Worm (Caenorhabditis elegans): ENCODE results near the gene C50E10.1.

C50E10.1 gene

DNA sequence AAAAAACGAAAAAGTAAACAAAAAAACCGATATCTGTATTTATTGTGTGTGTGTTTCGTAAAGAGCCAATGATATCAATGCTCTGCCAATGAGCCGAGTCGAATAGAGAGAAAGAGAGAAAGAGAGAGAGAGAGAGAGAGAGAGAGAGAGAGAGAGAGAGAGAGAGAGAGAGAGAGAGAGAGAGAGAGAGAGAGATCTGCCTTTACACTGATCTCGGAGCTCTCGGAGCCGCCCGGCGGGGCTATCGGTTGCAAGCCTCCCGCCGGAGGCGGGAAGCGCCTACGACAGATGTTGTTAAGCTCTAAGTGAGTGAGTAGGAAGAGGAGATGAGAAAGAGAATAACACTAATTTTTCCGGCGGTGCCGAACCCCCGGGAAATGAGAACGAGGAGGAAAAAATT lies 33.4 kb downstream of the C50E10.1 start:
- TF ChIP-seq nhr-237 (tag; optimal IDR thresholded peaks at IDR 0.05): no peak
- TF ChIP-seq lin-32 (GFP tag; optimal IDR thresholded peaks at IDR 0.05): no peak
- TF ChIP-seq snpc-4 (tag; optimal IDR thresholded peaks at IDR 0.05): no peak
- TF ChIP-seq blmp-1 (tag; optimal IDR thresholded peaks at IDR 0.05): no peak
- TF ChIP-seq mep-1 (tag; optimal IDR thresholded peaks at IDR 0.05): no peak
- no peak for TF ChIP-seq nhr-2 (tag; optimal IDR thresholded peaks at IDR 0.05)
- TF ChIP-seq unc-62 (GFP tag; optimal IDR thresholded peaks at IDR 0.05): peak; percentile 0
- no peak for TF ChIP-seq ceh-83 (GFP tag; optimal IDR thresholded peaks at IDR 0.05)
- TF ChIP-seq elt-3 (tag; optimal IDR thresholded peaks at IDR 0.05): no peak
- no peak for TF ChIP-seq zip-8 (tag; optimal IDR thresholded peaks at IDR 0.05)
- TF ChIP-seq pha-4 (tag; optimal IDR thresholded peaks at IDR 0.05): no peak
- TF ChIP-seq ztf-11 (tag; optimal IDR thresholded peaks at IDR 0.05): no peak
- peak; percentile 59 for TF ChIP-seq M03D4.4 (tag; optimal IDR thresholded peaks at IDR 0.05)
- no peak for TF ChIP-seq ceh-43 (GFP tag; optimal IDR thresholded peaks at IDR 0.05)
- no peak for TF ChIP-seq cnd-1 (tag; optimal IDR thresholded peaks at IDR 0.05)
- peak; percentile 31 for TF ChIP-seq unc-120 (tag; optimal IDR thresholded peaks at IDR 0.05; ENCODE audit: poor library complexity, severe bottlenecking)
- no peak for TF ChIP-seq lsy-2 (tag; optimal IDR thresholded peaks at IDR 0.05)
- TF ChIP-seq sem-2 (GFP tag; optimal IDR thresholded peaks at IDR 0.05): no peak
- no peak for TF ChIP-seq ces-1 (GFP tag; optimal IDR thresholded peaks at IDR 0.05)
- TF ChIP-seq unc-39 (tag; optimal IDR thresholded peaks at IDR 0.05): no peak
- TF ChIP-seq sptf-1 (tag; optimal IDR thresholded peaks at IDR 0.05): peak; percentile 50
- TF ChIP-seq tbx-8 (GFP tag; optimal IDR thresholded peaks at IDR 0.05): no peak
- peak; percentile 71 for TF ChIP-seq hlh-1 (tag; optimal IDR thresholded peaks at IDR 0.05)
- no peak for TF ChIP-seq ham-2 (GFP tag; optimal IDR thresholded peaks at IDR 0.05)

- no peak for TF ChIP-seq tbx-8 (GFP tag; optimal IDR thresholded peaks at IDR 0.05)
- no peak for TF ChIP-seq unc-62 (GFP tag; optimal IDR thresholded peaks at IDR 0.05)
- no peak for TF ChIP-seq M03D4.4 (tag; optimal IDR thresholded peaks at IDR 0.05)
- no peak for TF ChIP-seq sptf-1 (tag; optimal IDR thresholded peaks at IDR 0.05)
- no peak for TF ChIP-seq hlh-1 (tag; optimal IDR thresholded peaks at IDR 0.05)
These were observed 35.5 kb downstream of the C50E10.1 start for ce11 chrII:12266797-12267196.

DNA sequence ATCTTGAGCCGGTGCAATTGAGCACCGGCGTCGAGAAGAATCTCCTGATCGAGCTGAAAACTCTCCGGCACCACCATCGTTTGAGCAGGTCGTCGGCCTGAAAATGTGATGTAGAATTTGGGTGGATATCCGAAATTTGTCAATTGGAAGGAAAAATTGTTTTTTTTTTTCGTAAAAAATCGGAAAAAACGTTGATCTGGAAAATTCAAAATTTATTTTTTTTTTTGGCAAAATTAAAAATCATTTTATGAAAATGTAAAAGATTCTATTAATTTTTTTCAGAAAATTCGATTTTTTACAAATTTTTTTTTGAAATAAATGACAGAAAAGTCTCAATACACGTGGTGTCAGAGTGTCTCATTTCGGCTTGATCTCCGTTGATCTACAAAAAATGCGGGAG lies 36.1 kb downstream of the C50E10.1 start, which contains the start of gene tric-1B.1:
Gene tric-1B.1, minus strand, starts transcription at position 101 of the 400 bp plus-strand sequence.
- TF ChIP-seq bed-3 (GFP tag; optimal IDR thresholded peaks at IDR 0.05) (no peak), unc-120 (tag; optimal IDR thresholded peaks at IDR 0.05; ENCODE audit: poor library complexity, severe bottlenecking) (no peak), lsy-2 (tag; optimal IDR thresholded peaks at IDR 0.05) (no peak), cnd-1 (tag; optimal IDR thresholded peaks at IDR 0.05) (no peak), drap-1 (GFP tag; optimal IDR thresholded peaks at IDR 0.05) (no peak), zip-8 (tag; optimal IDR thresholded peaks at IDR 0.05) (no peak), ceh-83 (GFP tag; optimal IDR thresholded peaks at IDR 0.05) (no peak), flh-1 (GFP tag; optimal IDR thresholded peaks at IDR 0.05) (no peak), snpc-4 (tag; optimal IDR thresholded peaks at IDR 0.05) (no peak), unc-62 (GFP tag; optimal IDR thresholded peaks at IDR 0.05) (no peak), nhr-12 (tag; optimal IDR thresholded peaks at IDR 0.05) (no peak), ham-2 (GFP tag; optimal IDR thresholded peaks at IDR 0.05) (no peak), M03D4.4 (tag; optimal IDR thresholded peaks at IDR 0.05) (no peak), ceh-43 (GFP tag; optimal IDR thresholded peaks at IDR 0.05) (no peak), lin-32 (GFP tag; optimal IDR thresholded peaks at IDR 0.05) (no peak), blmp-1 (tag; optimal IDR thresholded peaks at IDR 0.05) (no peak), tbx-8 (GFP tag; optimal IDR thresholded peaks at IDR 0.05) (no peak), pha-4 (tag; optimal IDR thresholded peaks at IDR 0.05) (no peak), hlh-1 (tag; optimal IDR thresholded peaks at IDR 0.05) (no peak), sptf-1 (tag; optimal IDR thresholded peaks at IDR 0.05) (no peak)

DNA sequence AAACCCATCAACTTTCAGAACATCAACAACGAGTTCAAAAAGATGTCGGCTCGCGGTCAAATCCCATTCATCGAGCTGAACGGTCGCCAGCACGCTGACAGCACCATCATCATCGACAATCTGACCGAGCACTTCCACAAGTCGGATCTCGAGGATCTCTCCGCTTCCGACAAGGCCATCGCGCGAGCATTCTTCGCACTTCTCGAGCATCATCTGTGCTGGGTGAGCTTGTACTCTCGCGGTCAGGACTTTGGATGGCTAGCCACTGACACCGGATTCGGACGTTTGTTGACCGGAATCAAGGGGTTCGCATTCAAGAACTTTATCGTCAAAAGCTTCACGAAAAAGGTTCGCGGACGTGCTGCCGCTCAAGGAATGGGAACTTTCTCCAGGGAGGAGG lies 37.4 kb downstream of the C50E10.1 start:
- TF ChIP-seq nhr-76 (tag; optimal IDR thresholded peaks at IDR 0.05) (no peak), snpc-4 (tag; optimal IDR thresholded peaks at IDR 0.05) (no peak), elt-3 (tag; optimal IDR thresholded peaks at IDR 0.05) (no peak), nhr-28 (tag; optimal IDR thresholded peaks at IDR 0.05) (no peak), sptf-1 (tag; optimal IDR thresholded peaks at IDR 0.05) (no peak), ceh-43 (GFP tag; optimal IDR thresholded peaks at IDR 0.05) (no peak), mab-5 (tag; optimal IDR thresholded peaks at IDR 0.05) (no peak), ztf-11 (tag; optimal IDR thresholded peaks at IDR 0.05) (no peak), zip-8 (tag; optimal IDR thresholded peaks at IDR 0.05) (no peak), nhr-237 (tag; optimal IDR thresholded peaks at IDR 0.05) (no peak), lsy-2 (tag; optimal IDR thresholded peaks at IDR 0.05) (no peak), bed-3 (GFP tag; optimal IDR thresholded peaks at IDR 0.05) (no peak), lin-13 (tag; optimal IDR thresholded peaks at IDR 0.05) (no peak), flh-1 (GFP tag; optimal IDR thresholded peaks at IDR 0.05) (no peak), ces-1 (GFP tag; optimal IDR thresholded peaks at IDR 0.05) (no peak), mls-2 (tag; optimal IDR thresholded peaks at IDR 0.05) (no peak), nhr-12 (tag; optimal IDR thresholded peaks at IDR 0.05) (no peak), unc-62 (GFP tag; optimal IDR thresholded peaks at IDR 0.05) (no peak), unc-39 (tag; optimal IDR thresholded peaks at IDR 0.05) (no peak)
